Fruit fly (Drosophila melanogaster) whole organism, prepupa: ENCODE measurements around the gene vsg.
A peak's percentile ranks its signal among the peaks of the same experiment; 100 is the strongest.

Experiments
- CG10669 ChIP-seq: fragments of 200-800 bp; sonication (Bioruptor generic); optimal IDR thresholded peaks from 3 replicates; lab custom pipeline; 2018; ENCODE audit warnings: missing biosample characterization, mild to moderate bottlenecking, missing genetic modification characterization, moderate library complexity
- CG11294 ChIP-seq: fragments of 200-800 bp; sonication (Bioruptor generic); IDR thresholded peaks from 2 replicates; pipeline ENCODE4 v1.3.6; 2022; ENCODE audit warnings: missing biosample characterization, missing genetic modification characterization
- CG11902 ChIP-seq: fragments of 200-800 bp; sonication (Bioruptor generic); optimal IDR thresholded peaks from 3 replicates; lab custom pipeline; 2016; ENCODE audit warnings: missing biosample characterization, missing genetic modification characterization
- CG1621 ChIP-seq: fragments of 200-800 bp; sonication (Bioruptor generic); optimal IDR thresholded peaks from 3 replicates; lab custom pipeline; 2018; ENCODE audit warnings: missing biosample characterization, mild to moderate bottlenecking, missing genetic modification characterization
- CG3032 ChIP-seq: fragments of 200-800 bp; optimal IDR thresholded peaks from 2 replicates; lab custom pipeline; 2019; ENCODE audit warnings: missing biosample characterization, mild to moderate bottlenecking, missing genetic modification characterization, moderate library complexity
- CG32006 ChIP-seq: fragments of 200-800 bp; sonication (Bioruptor generic); optimal IDR thresholded peaks from 3 replicates; lab custom pipeline; 2017; ENCODE audit warnings: missing biosample characterization, mild to moderate bottlenecking, missing genetic modification characterization
- CG34406 ChIP-seq: fragments of 200-800 bp; sonication (Bioruptor generic); optimal IDR thresholded peaks from 3 replicates; lab custom pipeline; 2016; ENCODE audit warnings: missing biosample characterization, missing genetic modification characterization
- CG3919 ChIP-seq: fragments of 200-800 bp; sonication (Bioruptor generic); optimal IDR thresholded peaks from 3 replicates; lab custom pipeline; 2016; ENCODE audit warnings: missing biosample characterization, missing genetic modification characterization
- CG4318 ChIP-seq: fragments of 200-800 bp; sonication (Bioruptor generic); optimal IDR thresholded peaks from 3 replicates; lab custom pipeline; 2017; ENCODE audit warnings: missing biosample characterization, mild to moderate bottlenecking, missing genetic modification characterization
- CG6276 ChIP-seq: fragments of 200-800 bp; sonication (Bioruptor generic); optimal IDR thresholded peaks from 2 replicates; lab custom pipeline; 2017; ENCODE audit warnings: missing biosample characterization, mild to moderate bottlenecking, missing genetic modification characterization
- CG7368 ChIP-seq: fragments of 200-800 bp; sonication (Bioruptor generic); optimal IDR thresholded peaks from 3 replicates; lab custom pipeline; 2016; ENCODE audit warnings: missing biosample characterization, missing genetic modification characterization
- CG8319 ChIP-seq: fragments of 200-800 bp; sonication (Bioruptor generic); optimal IDR thresholded peaks from 3 replicates; lab custom pipeline; 2016; ENCODE audit warnings: missing biosample characterization, missing genetic modification characterization
- CG8632 ChIP-seq: fragments of 200-800 bp; sonication (Bioruptor generic); optimal IDR thresholded peaks from 3 replicates; lab custom pipeline; 2016; ENCODE audit warnings: missing biosample characterization, missing genetic modification characterization
- Eip75B ChIP-seq: fragments of 200-800 bp; sonication (Bioruptor generic); optimal IDR thresholded peaks from 3 replicates; lab custom pipeline; 2016; ENCODE audit warnings: missing biosample characterization, missing genetic modification characterization
- Eip78C ChIP-seq: fragments of 200-800 bp; sonication (Bioruptor generic); peaks from one replicate; lab custom pipeline; 2016; ENCODE audit warnings: missing biosample characterization, missing genetic modification characterization
- Eip93F ChIP-seq: fragments of 200-800 bp; sonication (Bioruptor generic); optimal IDR thresholded peaks from 2 replicates; lab custom pipeline; 2016; ENCODE audit warnings: missing biosample characterization, mild to moderate bottlenecking, missing genetic modification characterization
- Ets96B ChIP-seq: fragments of 200-800 bp; optimal IDR thresholded peaks from 2 replicates; lab custom pipeline; 2019; ENCODE audit warnings: missing biosample characterization, mild to moderate bottlenecking, missing genetic modification characterization, moderate library complexity
- Gug ChIP-seq: fragments of 200-800 bp; sonication (Bioruptor generic); IDR thresholded peaks from 2 replicates; pipeline ENCODE4 v1.3.6; 2022; ENCODE audit warnings: missing biosample characterization, missing genetic modification characterization
- Hr38 ChIP-seq: sonication (Bioruptor generic); optimal IDR thresholded peaks from 2 replicates; lab custom pipeline; 2016; ENCODE audit warnings: missing biosample characterization, missing genetic modification characterization
- Lpt ChIP-seq: fragments of 200-800 bp; sonication (Bioruptor generic); optimal IDR thresholded peaks from 3 replicates; lab custom pipeline; 2016; ENCODE audit warnings: missing biosample characterization, missing genetic modification characterization
- Met ChIP-seq: fragments of 200-800 bp; sonication (Bioruptor generic); optimal IDR thresholded peaks from 3 replicates; lab custom pipeline; 2016; ENCODE audit warnings: missing biosample characterization, missing genetic modification characterization
- Smox ChIP-seq: fragments of 200-800 bp; sonication (Bioruptor generic); optimal IDR thresholded peaks from 3 replicates; lab custom pipeline; 2016; ENCODE audit warnings: missing biosample characterization, missing genetic modification characterization
- Sox102F ChIP-seq: fragments of 200-800 bp; sonication (Bioruptor generic); optimal IDR thresholded peaks from 2 replicates; lab custom pipeline; 2016; ENCODE audit warnings: missing biosample characterization, mild to moderate bottlenecking, missing genetic modification characterization
- Sox15 ChIP-seq: fragments of 200-800 bp; sonication (Bioruptor generic); optimal IDR thresholded peaks from 3 replicates; lab custom pipeline; 2016; ENCODE audit warnings: missing biosample characterization, missing genetic modification characterization
- cyc ChIP-seq: fragments of 200-800 bp; sonication (Bioruptor generic); optimal IDR thresholded peaks from 3 replicates; lab custom pipeline; 2016; ENCODE audit warnings: missing biosample characterization, missing genetic modification characterization
- dac ChIP-seq: fragments of 200-800 bp; sonication (Bioruptor generic); optimal IDR thresholded peaks from 2 replicates; lab custom pipeline; 2017; ENCODE audit warnings: missing biosample characterization, mild to moderate bottlenecking, missing genetic modification characterization
- eg ChIP-seq: fragments of 200-800 bp; sonication (Bioruptor generic); IDR thresholded peaks from 3 replicates; pipeline ENCODE4 v1.3.6; 2022; ENCODE audit warnings: missing biosample characterization, missing genetic modification characterization
- esn ChIP-seq: fragments of 200-800 bp; sonication (Bioruptor generic); optimal IDR thresholded peaks from 2 replicates; lab custom pipeline; 2016; ENCODE audit warnings: missing biosample characterization, mild to moderate bottlenecking, missing genetic modification characterization, moderate library complexity
- fd59A ChIP-seq: fragments of 200-800 bp; sonication (Bioruptor generic); optimal IDR thresholded peaks from 2 replicates; lab custom pipeline; 2017; ENCODE audit warnings: missing biosample characterization, mild to moderate bottlenecking, missing genetic modification characterization, missing genetic modification reagents
- fd85E ChIP-seq: fragments of 200-800 bp; sonication (Bioruptor generic); optimal IDR thresholded peaks from 3 replicates; lab custom pipeline; 2016; ENCODE audit warnings: missing biosample characterization, missing genetic modification characterization
- fkh ChIP-seq: fragments of 200-800 bp; sonication (Bioruptor generic); optimal IDR thresholded peaks from 3 replicates; lab custom pipeline; 2017; ENCODE audit warnings: missing biosample characterization, mild to moderate bottlenecking, missing genetic modification characterization, moderate library complexity
- lz ChIP-seq: fragments of 200-800 bp; sonication (Bioruptor generic); optimal IDR thresholded peaks from 3 replicates; lab custom pipeline; 2016; ENCODE audit warnings: missing biosample characterization, missing genetic modification characterization
- net ChIP-seq: fragments of 200-800 bp; sonication (Bioruptor generic); optimal IDR thresholded peaks from 3 replicates; lab custom pipeline; 2016; ENCODE audit warnings: missing biosample characterization, missing genetic modification characterization
- salr ChIP-seq, 2 experiments: fragments of 200-800 bp; sonication (Bioruptor generic); optimal IDR thresholded peaks; 3 replicates each; lab custom pipeline; 2016 to 2018; ENCODE audit warnings: missing biosample characterization in 2 of 2, missing genetic modification characterization in 2 of 2, mild to moderate bottlenecking in 1 of 2
- spab ChIP-seq: fragments of 200-800 bp; sonication (Bioruptor generic); optimal IDR thresholded peaks from 2 replicates; lab custom pipeline; 2017; ENCODE audit warnings: missing biosample characterization, mild to moderate bottlenecking, missing genetic modification characterization, missing genetic modification reagents
- ss ChIP-seq, 2 experiments: fragments of 200-800 bp; sonication (Bioruptor generic); optimal IDR thresholded peaks; 2 replicates in 1 of 2; 3 replicates in 1 of 2; lab custom pipeline; 2017 to 2018; ENCODE audit warnings: mild to moderate bottlenecking in 2 of 2, missing biosample characterization in 2 of 2, missing genetic modification characterization in 2 of 2, moderate library complexity in 1 of 2
- svp ChIP-seq: fragments of 200-800 bp; sonication (Bioruptor generic); peaks from one replicate; lab custom pipeline; 2016; ENCODE audit warnings: missing biosample characterization, missing genetic modification characterization
- topi ChIP-seq: fragments of 200-800 bp; sonication (Bioruptor generic); optimal IDR thresholded peaks from 3 replicates; lab custom pipeline; 2016; ENCODE audit warnings: missing biosample characterization, missing genetic modification characterization
- vri ChIP-seq: fragments of 200-800 bp; sonication (Bioruptor generic); optimal IDR thresholded peaks from 3 replicates; lab custom pipeline; 2016; ENCODE audit warnings: missing biosample characterization, mild to moderate bottlenecking, missing genetic modification characterization

Gene vsg

dm6 chr3L:9703495-9703894, 10.6 kb upstream of the vsg start, which contains the start of gene CG6761:
Gene CG6761 (minus strand): TSS chr3L:9703595.
- TF ChIP-seq Ets96B (tag; lab: Kevin White, UChicago) (no peak), CG11902 (no peak), Eip78C (GFP tag; lab: Kevin White, UChicago) (no peak), net (GFP tag; lab: Kevin White, UChicago) (no peak), CG7368 (no peak), CG34406 (GFP tag; lab: Kevin White, UChicago) (no peak), spab (GFP tag; lab: Kevin White, UChicago) (no peak), CG10669 (no peak), Smox (no peak), Met (GFP tag; lab: Kevin White, UChicago) (no peak), fkh (no peak), lz (GFP tag; lab: Kevin White, UChicago) (no peak), dac (no peak), Sox102F (GFP tag; lab: Kevin White, UChicago) (no peak), CG3032 (no peak)

DNA sequence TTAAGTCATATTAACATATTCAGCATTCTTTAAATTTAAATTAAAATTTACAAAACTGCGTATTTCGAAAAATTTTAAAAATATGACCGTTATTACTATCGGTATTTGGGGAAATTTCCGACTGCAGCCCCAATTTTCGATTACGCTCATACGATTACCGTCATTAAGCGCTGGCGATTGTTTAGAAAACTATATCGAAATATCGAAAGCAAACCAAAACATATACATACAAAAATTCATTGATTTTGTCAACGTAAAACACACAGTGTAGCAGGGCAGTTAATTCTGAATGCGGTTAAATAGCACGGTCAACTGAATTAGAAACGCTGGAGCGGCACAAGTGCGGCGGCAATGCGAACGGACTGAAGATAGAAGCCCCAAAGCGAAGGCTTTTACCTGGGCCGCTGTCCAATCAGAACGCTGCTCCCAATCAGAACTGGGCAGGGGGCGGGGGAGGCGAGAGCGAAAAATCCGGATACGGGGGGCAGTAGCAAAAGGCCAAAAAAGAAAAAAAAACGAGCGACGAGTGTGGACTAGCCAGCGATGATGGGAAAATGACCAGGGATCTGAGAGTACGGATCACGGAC, 9.9 kb upstream of the vsg start, which contains the start of gene CG16711:
Gene CG16711, plus strand, starts transcription at position 170 of the 587 bp plus-strand sequence.
- TF ChIP-seq esn (GFP tag; lab: Kevin White, UChicago) (peak; percentile 9), dac (no peak), Met (GFP tag; lab: Kevin White, UChicago) (no peak), eg (GFP tag; lab: Robert Waterston, UW) (0 out of 3 replicates have a peak, but pooled peaks have one; percentile 28), CG8632 (GFP tag; lab: Kevin White, UChicago) (no peak), Sox15 (GFP tag; lab: Kevin White, UChicago) (no peak), CG11294 (GFP tag; lab: Robert Waterston, UW) (no peak), CG4318 (GFP tag; lab: Kevin White, UChicago) (no peak), lz (GFP tag; lab: Kevin White, UChicago) (no peak), CG3032 (no peak), CG1621 (peak; percentile 85), svp (GFP tag; lab: Kevin White, UChicago) (peak; percentile 63), Eip75B (no peak), CG3919 (no peak), ss (GFP tag; optimal IDR thresholded peaks at IDR 0.05; lab: Kevin White, UChicago) (no peak), Hr38 (GFP tag; lab: Kevin White, UChicago) (no peak), Gug (GFP tag; lab: Robert Waterston, UW) (no peak), cyc (GFP tag; lab: Kevin White, UChicago) (no peak), net (GFP tag; lab: Kevin White, UChicago) (no peak), fd85E (GFP tag; lab: Kevin White, UChicago) (no peak)

- TF ChIP-seq CG10669 (no peak), salr (GFP tag; optimal IDR thresholded peaks at IDR 0.05; lab: Kevin White, UChicago) (no peak), CG32006 (no peak), Gug (GFP tag; lab: Robert Waterston, UW) (no peak), CG8319 (GFP tag; lab: Kevin White, UChicago) (no peak), Eip93F (no peak), Lpt (GFP tag; lab: Kevin White, UChicago) (no peak), CG3032 (no peak), eg (GFP tag; lab: Robert Waterston, UW) (no peak), CG1621 (no peak), topi (GFP tag; lab: Kevin White, UChicago) (no peak), cyc (GFP tag; lab: Kevin White, UChicago) (no peak), fkh (no peak), Eip75B (no peak), vri (GFP tag; lab: Kevin White, UChicago) (no peak), ss (GFP tag; optimal IDR thresholded peaks at IDR 0.05; lab: Kevin White, UChicago) (no peak), Eip78C (GFP tag; lab: Kevin White, UChicago) (no peak), CG6276 (GFP tag; lab: Kevin White, UChicago) (no peak), Smox (no peak), fd59A (GFP tag; lab: Kevin White, UChicago) (no peak)
Measured at dm6 chr3L:9705591-9705990, 8.5 kb upstream of the vsg start.
